Worm (Caenorhabditis elegans) whole organism, L4/young adult: Measurements from ENCODE around the gene pro-2.

Experiments used
- W03F9.2 ChIP-seq: fragments of 150-350 bp; optimal IDR thresholded peaks from 2 replicates; lab custom pipeline; 2014; ENCODE audit warnings: missing biosample characterization, missing genetic modification characterization
- him-1 ChIP-seq: sonication (generic microtip); optimal IDR thresholded peaks from 2 replicates; lab custom pipeline; 2016; ENCODE audit warnings: missing genotype, missing genetic modification reagents, missing genetic modification characterization, missing compliant biosample characterization

DNA sequence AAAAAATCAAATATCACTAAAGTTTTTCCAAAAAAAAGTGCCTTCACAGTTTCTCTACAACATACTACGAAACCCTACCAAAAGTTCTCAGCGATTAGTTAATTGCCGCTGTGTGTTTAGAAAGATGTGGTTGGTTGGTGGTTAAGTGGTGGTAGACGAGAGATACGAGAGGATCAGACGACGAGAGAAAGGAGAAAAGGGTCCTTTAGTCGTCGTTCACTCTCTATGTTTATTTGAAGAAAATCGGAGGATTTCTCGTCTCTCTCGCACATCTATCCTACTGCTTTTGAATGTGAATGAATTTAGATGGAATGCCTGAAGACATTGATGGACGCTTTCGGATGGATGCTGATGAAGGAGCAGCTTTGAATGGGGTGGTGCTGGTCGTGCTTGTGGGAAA, 25.9 kb upstream of the pro-2 start:
- TF ChIP-seq W03F9.2: no peak
- no peak for TF ChIP-seq him-1 (tag; lab: Kevin White, UChicago)
